Fruit fly (Drosophila melanogaster): ENCODE data around the gene Pi4KIIalpha.

Gene Pi4KIIalpha

DNA sequence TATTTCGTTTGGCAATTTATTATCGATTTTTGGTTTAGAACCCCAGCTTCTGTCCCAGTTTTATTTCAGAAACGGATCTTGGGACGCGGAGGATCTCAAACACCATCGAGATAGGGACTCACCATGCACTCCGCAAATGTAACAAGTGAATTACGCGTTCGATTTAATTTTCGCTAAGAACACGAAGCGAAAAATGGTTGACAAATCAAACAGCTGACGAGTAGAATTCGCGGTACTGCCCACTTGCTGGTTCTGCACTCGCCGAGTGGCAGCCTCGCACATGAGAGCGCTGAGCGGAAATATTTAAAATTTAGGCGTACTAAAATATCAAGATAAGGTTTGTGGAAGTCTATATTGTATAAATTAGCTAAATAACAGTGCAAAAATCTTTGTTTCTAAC lies at the start of gene Pi4KIIalpha:
Gene Pi4KIIalpha, minus strand, starts transcription at position 233 of the 400 bp plus-strand sequence.
- TF ChIP-seq CG9948 (tag; optimal IDR thresholded peaks at IDR 0.05) (no peak), rn (GFP tag; IDR thresholded peaks at IDR 0.05) (no peak), Snoo (tag; optimal IDR thresholded peaks at IDR 0.05) (no peak), Pif1B (GFP tag; optimal IDR thresholded peaks at IDR 0.05) (no peak), CG8301 (tag; optimal IDR thresholded peaks at IDR 0.05) (no peak), CG32121 (GFP tag; IDR thresholded peaks at IDR 0.05) (no peak), fd96Ca (GFP tag; IDR thresholded peaks at IDR 0.05) (no peak), CG12605 (GFP tag; IDR thresholded peaks at IDR 0.05) (no peak), Ets98B (GFP tag; IDR thresholded peaks at IDR 0.05) (no peak), CG4496 (GFP tag; IDR thresholded peaks at IDR 0.05) (no peak), CG34367 (tag; optimal IDR thresholded peaks at IDR 0.05) (no peak), EcR (GFP tag; optimal IDR thresholded peaks at IDR 0.05) (no peak), CG13204 (GFP tag; optimal IDR thresholded peaks at IDR 0.05) (no peak), gl (tag; optimal IDR thresholded peaks at IDR 0.05) (no peak)

DNA sequence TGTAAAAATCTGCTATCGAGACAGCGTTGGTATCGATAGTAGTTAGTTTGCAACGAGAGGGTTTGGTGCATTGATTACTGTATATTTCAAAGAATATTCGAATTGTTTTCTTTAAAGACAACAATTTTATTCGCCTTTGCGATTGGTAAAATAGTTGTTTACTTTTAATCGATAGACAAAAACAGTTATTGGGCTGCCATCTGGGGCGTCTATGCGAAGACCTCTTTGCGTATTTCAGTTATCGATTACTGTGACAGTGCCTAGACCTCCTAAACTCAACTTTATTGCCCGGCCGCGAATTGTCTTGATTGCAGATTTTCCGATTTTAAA lies 49.6 kb upstream of the Pi4KIIalpha start, which contains the start of gene Atu:
Gene Atu, plus strand, starts transcription at position 245 of the 330 bp plus-strand sequence.
- no peak for TF ChIP-seq Pif1B (GFP tag; optimal IDR thresholded peaks at IDR 0.05)
- TF ChIP-seq rn (GFP tag; IDR thresholded peaks at IDR 0.05), result no peak
- TF ChIP-seq gl (tag; optimal IDR thresholded peaks at IDR 0.05), result no peak
- no peak for TF ChIP-seq CG14655 (GFP tag; optimal IDR thresholded peaks at IDR 0.05)
- no peak for TF ChIP-seq D1 (tag; optimal IDR thresholded peaks at IDR 0.05)
- TF ChIP-seq Snoo (tag; optimal IDR thresholded peaks at IDR 0.05), result no peak
- no peak for TF ChIP-seq CG12605 (GFP tag; IDR thresholded peaks at IDR 0.05)
- no peak for TF ChIP-seq CG8301 (tag; optimal IDR thresholded peaks at IDR 0.05)
- no peak for TF ChIP-seq Pif1A (GFP tag; optimal IDR thresholded peaks at IDR 0.05)
- TF ChIP-seq CG17806 (tag; optimal IDR thresholded peaks at IDR 0.05), result no peak

DNA sequence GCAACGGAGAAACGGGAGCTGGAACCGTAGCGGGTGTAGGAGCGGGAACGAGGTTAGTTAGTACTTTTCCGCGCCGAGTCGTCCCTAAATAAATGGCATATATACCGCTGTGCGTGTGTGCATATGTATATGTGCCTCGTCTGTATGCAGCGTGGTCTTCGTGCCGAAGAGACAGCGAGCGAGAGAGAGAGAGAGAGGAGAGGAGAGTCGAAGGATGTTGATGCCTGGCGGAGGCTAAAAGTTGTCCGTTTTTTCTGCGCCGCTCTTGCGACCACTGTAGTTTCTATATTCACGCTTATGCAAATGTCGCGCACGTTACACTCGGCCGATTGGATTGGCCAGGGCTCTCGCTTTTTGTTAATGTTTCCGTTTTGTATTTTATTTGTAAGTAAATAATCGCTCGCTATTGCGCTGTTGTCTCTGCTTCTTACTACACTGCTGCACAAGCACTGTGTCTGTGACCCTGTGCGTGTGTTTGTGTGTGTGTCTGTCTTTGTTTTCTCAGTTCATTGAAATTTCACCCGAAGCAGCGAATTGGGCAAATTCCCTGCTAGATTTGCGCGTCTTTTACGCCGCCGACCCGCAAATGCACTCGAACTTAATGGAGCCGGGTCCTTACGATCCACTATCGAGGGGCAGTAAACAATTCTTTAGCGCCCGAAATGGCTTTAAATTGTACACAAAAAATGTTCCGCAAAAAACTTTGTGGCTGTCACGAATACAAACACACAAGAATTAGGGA lies 49.1 kb upstream of the Pi4KIIalpha start, which contains the start of gene Rga:
Gene Rga, minus strand, starts transcription at position 741 of the 742 bp plus-strand sequence.
- TF ChIP-seq EcR (GFP tag; optimal IDR thresholded peaks at IDR 0.05), result peak; percentile 85
- 0 out of 2 replicates have a peak, but pooled peaks have one; percentile 24 for TF ChIP-seq CG12605 (GFP tag; IDR thresholded peaks at IDR 0.05)
- TF ChIP-seq CG10348 (GFP tag; IDR thresholded peaks at IDR 0.05), result no peak
- TF ChIP-seq CG17806 (tag; optimal IDR thresholded peaks at IDR 0.05), result no peak

dm6 chr3R:5611733-5612132 lies 48.3 kb upstream of the Pi4KIIalpha start:
- no peak for TF ChIP-seq CG15710 (tag; optimal IDR thresholded peaks at IDR 0.05)
- no peak for TF ChIP-seq CG8159 (tag; optimal IDR thresholded peaks at IDR 0.05)
- TF ChIP-seq gl (tag; optimal IDR thresholded peaks at IDR 0.05), result no peak
- TF ChIP-seq Pif1B (GFP tag; optimal IDR thresholded peaks at IDR 0.05), result no peak
- TF ChIP-seq CG13204 (GFP tag; optimal IDR thresholded peaks at IDR 0.05), result no peak
- no peak for TF ChIP-seq CG9948 (tag; optimal IDR thresholded peaks at IDR 0.05)
- TF ChIP-seq CG32121 (GFP tag; IDR thresholded peaks at IDR 0.05), result no peak
- no peak for TF ChIP-seq CG34367 (tag; optimal IDR thresholded peaks at IDR 0.05)
- no peak for TF ChIP-seq Snoo (tag; optimal IDR thresholded peaks at IDR 0.05)
- no peak for TF ChIP-seq CG10348 (GFP tag; IDR thresholded peaks at IDR 0.05)
- TF ChIP-seq Ets98B (GFP tag; IDR thresholded peaks at IDR 0.05), result no peak

dm6 chr3R:5611167-5611566 lies 47.7 kb upstream of the Pi4KIIalpha start:
- TF ChIP-seq rn (GFP tag; IDR thresholded peaks at IDR 0.05) (no peak), CG12605 (GFP tag; IDR thresholded peaks at IDR 0.05) (no peak), CG17806 (tag; optimal IDR thresholded peaks at IDR 0.05) (no peak), CG9948 (tag; optimal IDR thresholded peaks at IDR 0.05) (no peak), EcR (GFP tag; optimal IDR thresholded peaks at IDR 0.05) (peak; percentile 51)

DNA sequence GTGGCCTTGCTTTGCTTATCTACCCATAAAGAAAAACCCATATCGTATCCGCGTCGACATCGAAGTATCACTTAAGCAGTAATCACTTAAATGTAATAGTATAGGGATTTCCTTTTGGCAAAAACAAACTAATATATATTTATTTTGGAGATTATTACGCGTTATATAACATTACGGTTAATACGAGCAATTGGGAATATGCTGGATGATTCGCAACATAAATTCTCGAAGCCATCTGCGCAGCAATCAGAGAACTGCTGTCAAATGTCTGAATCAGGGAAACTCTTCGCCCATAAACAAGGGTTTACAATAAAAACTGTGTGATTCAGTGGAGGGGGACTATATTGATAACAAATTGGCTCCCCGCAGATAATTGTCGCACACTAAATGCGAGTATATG lies 47.2 kb upstream of the Pi4KIIalpha start:
- TF ChIP-seq fd96Ca (GFP tag; IDR thresholded peaks at IDR 0.05) (no peak), CG14655 (GFP tag; optimal IDR thresholded peaks at IDR 0.05) (no peak)

DNA sequence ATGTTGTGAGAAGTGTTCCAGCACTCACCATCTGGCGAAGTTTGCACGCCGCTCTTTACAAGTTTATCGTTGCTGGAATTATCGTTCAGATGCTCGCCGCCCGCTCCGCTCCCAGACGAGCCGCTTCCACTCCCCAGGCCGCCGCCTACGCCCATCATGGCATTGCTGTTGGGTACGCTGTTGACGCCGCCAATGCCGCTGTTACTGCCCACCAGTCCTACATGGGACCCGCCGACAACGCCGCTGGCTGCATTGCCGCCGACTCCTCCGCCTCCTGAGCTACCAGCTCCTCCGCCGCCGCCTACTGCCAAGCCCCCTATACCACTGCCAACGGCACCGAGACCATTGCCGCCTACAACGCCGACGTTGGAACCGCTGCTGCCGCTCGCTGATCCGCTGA lies 45.0 kb upstream of the Pi4KIIalpha start:
- TF ChIP-seq CG8301 (tag; optimal IDR thresholded peaks at IDR 0.05) (no peak), fd96Ca (GFP tag; IDR thresholded peaks at IDR 0.05) (0 out of 3 replicates have a peak, but pooled peaks have one; percentile 38), Snoo (tag; optimal IDR thresholded peaks at IDR 0.05) (no peak)

DNA sequence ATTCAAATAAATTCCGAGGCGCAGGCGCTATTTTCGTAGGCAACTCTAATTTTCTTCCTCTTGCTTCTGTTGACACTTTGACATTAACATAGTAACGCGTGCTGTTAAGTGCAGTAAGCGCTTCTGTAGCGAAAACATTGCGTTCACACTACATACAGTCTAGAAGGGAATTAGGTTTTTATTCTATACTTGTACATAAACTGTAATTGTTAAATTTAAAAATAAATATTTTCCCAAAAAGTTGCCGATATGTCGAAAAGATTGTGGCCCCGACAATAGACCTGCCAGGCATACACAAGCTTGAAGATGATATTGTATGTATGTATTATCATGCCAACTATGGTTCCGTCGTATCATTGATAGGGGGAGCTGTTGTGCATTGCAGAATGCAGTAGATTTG lies 43.0 kb upstream of the Pi4KIIalpha start, which contains the start of gene asl:
Gene asl, minus strand, starts transcription at position 67 of the 400 bp plus-strand sequence.
- TF ChIP-seq Ets98B (GFP tag; IDR thresholded peaks at IDR 0.05) (peak; percentile 69), D1 (tag; optimal IDR thresholded peaks at IDR 0.05) (no peak), CG15710 (tag; optimal IDR thresholded peaks at IDR 0.05) (peak; percentile 54), CG9948 (tag; optimal IDR thresholded peaks at IDR 0.05) (peak; percentile 39), Snoo (tag; optimal IDR thresholded peaks at IDR 0.05) (peak; percentile 40), CG34367 (tag; optimal IDR thresholded peaks at IDR 0.05) (no peak), CG32121 (GFP tag; IDR thresholded peaks at IDR 0.05) (peak; percentile 62; the same call in 1 of the 2 replicates), CG8159 (tag; optimal IDR thresholded peaks at IDR 0.05) (peak; percentile 66), fd96Ca (GFP tag; IDR thresholded peaks at IDR 0.05) (peak; percentile 73), EcR (GFP tag; optimal IDR thresholded peaks at IDR 0.05) (no peak), gl (tag; optimal IDR thresholded peaks at IDR 0.05) (no peak), CG4496 (GFP tag; IDR thresholded peaks at IDR 0.05) (peak; percentile 58; the same call in 1 of the 3 replicates), CG13204 (GFP tag; optimal IDR thresholded peaks at IDR 0.05) (no peak), CG14655 (GFP tag; optimal IDR thresholded peaks at IDR 0.05) (no peak), CG10348 (GFP tag; IDR thresholded peaks at IDR 0.05) (no peak), rn (GFP tag; IDR thresholded peaks at IDR 0.05) (no peak), Pif1B (GFP tag; optimal IDR thresholded peaks at IDR 0.05) (no peak), CG8301 (tag; optimal IDR thresholded peaks at IDR 0.05) (no peak), Pif1A (GFP tag; optimal IDR thresholded peaks at IDR 0.05) (no peak), CG12605 (GFP tag; IDR thresholded peaks at IDR 0.05) (no peak), CG17806 (tag; optimal IDR thresholded peaks at IDR 0.05) (peak; percentile 55)
